Fruit fly (Drosophila melanogaster) whole organism, embryonic: ENCODE results near the gene CG43731.
A peak's percentile ranks its signal among the peaks of the same experiment; 100 is the strongest.

ENCODE experiments used
- Aef1 ChIP-seq: fragments of 200-800 bp; sonication (Bioruptor generic); IDR thresholded peaks from 3 replicates; pipeline ENCODE4 v1.3.6; 2022; ENCODE audit warnings: missing biosample characterization, missing genetic modification characterization
- Asciz ChIP-seq: fragments of 200-800 bp; sonication (Bioruptor generic); optimal IDR thresholded peaks from 2 replicates; lab custom pipeline; 2017; ENCODE audit warnings: missing biosample characterization, mild to moderate bottlenecking, missing genetic modification characterization, missing genetic modification reagents
- CG10274 ChIP-seq: fragments of 200-800 bp; sonication (Bioruptor generic); optimal IDR thresholded peaks from 3 replicates; lab custom pipeline; 2017; ENCODE audit warnings: missing biosample characterization, mild to moderate bottlenecking, missing genetic modification characterization
- CG10959 ChIP-seq: fragments of 200-800 bp; sonication (Bioruptor generic); IDR thresholded peaks from 2 replicates; pipeline ENCODE4 v1.3.6; 2022; ENCODE audit warnings: missing biosample characterization, missing genetic modification characterization
- CG11093 ChIP-seq: fragments of 200-800 bp; sonication (Bioruptor generic); IDR thresholded peaks from 3 replicates; pipeline ENCODE4 v1.3.6; 2022; ENCODE audit warnings: missing biosample characterization, missing genetic modification characterization
- CG11696 ChIP-seq: fragments of 200-800 bp; sonication (Bioruptor generic); IDR thresholded peaks from 2 replicates; pipeline ENCODE4 v1.3.6; 2022; ENCODE audit warnings: missing biosample characterization, missing genetic modification characterization
- CG12219 ChIP-seq: fragments of 200-800 bp; sonication (Bioruptor generic); optimal IDR thresholded peaks from 3 replicates; lab custom pipeline; 2018; ENCODE audit warnings: missing biosample characterization, mild to moderate bottlenecking, missing genetic modification characterization
- CG16813 ChIP-seq: fragments of 200-800 bp; sonication (Bioruptor generic); IDR thresholded peaks from 3 replicates; pipeline ENCODE4 v1.3.6; 2022; ENCODE audit warnings: missing biosample characterization, missing genetic modification characterization; ENCODE audit not compliant: partially characterized antibody
- CG17829 ChIP-seq: fragments of 200-800 bp; optimal IDR thresholded peaks from 2 replicates; lab custom pipeline; 2019; ENCODE audit warnings: missing biosample characterization, mild to moderate bottlenecking, missing genetic modification characterization, moderate library complexity
- CG31365 ChIP-seq: fragments of 200-800 bp; sonication (Bioruptor generic); optimal IDR thresholded peaks from 2 replicates; lab custom pipeline; 2018; ENCODE audit warnings: missing biosample characterization, mild to moderate bottlenecking, missing genetic modification characterization
- CG3163 ChIP-seq: fragments of 200-800 bp; sonication (Bioruptor generic); optimal IDR thresholded peaks from 3 replicates; lab custom pipeline; 2016; ENCODE audit warnings: missing biosample characterization, missing genetic modification characterization
- CG34422 ChIP-seq: fragments of 200-800 bp; sonication (Bioruptor generic); IDR thresholded peaks from 3 replicates; pipeline ENCODE4 v1.3.6; 2022; ENCODE audit warnings: missing biosample characterization, missing genetic modification characterization
- CG4424 ChIP-seq: fragments of 200-800 bp; sonication (Bioruptor generic); optimal IDR thresholded peaks from 3 replicates; lab custom pipeline; 2016; ENCODE audit warnings: missing biosample characterization, missing genetic modification characterization
- CG4730 ChIP-seq: fragments of 200-800 bp; sonication (Bioruptor generic); IDR thresholded peaks from 2 replicates; pipeline ENCODE4 v1.3.6; 2022; ENCODE audit warnings: missing biosample characterization, missing genetic modification characterization
- CG9437 ChIP-seq: fragments of 200-800 bp; sonication (Bioruptor generic); optimal IDR thresholded peaks from 2 replicates; lab custom pipeline; 2018; ENCODE audit warnings: missing biosample characterization, mild to moderate bottlenecking, missing genetic modification characterization
- Chrac-16 ChIP-seq: fragments of 200-800 bp; sonication (Bioruptor generic); optimal IDR thresholded peaks from 3 replicates; lab custom pipeline; 2016; ENCODE audit warnings: missing biosample characterization, missing genetic modification characterization
- CrebB ChIP-seq: fragments of 200-800 bp; sonication (Bioruptor generic); optimal IDR thresholded peaks from 3 replicates; lab custom pipeline; 2018; ENCODE audit warnings: missing biosample characterization, mild to moderate bottlenecking, missing genetic modification characterization
- D19A ChIP-seq: fragments of 200-800 bp; optimal IDR thresholded peaks from 3 replicates; lab custom pipeline; 2019; ENCODE audit warnings: missing biosample characterization, mild to moderate bottlenecking, missing genetic modification characterization, moderate library complexity
- Dip3 ChIP-seq: fragments of 200-800 bp; sonication (Bioruptor generic); optimal IDR thresholded peaks from 3 replicates; lab custom pipeline; 2016; ENCODE audit warnings: missing biosample characterization, missing genetic modification characterization
- E2f2 ChIP-seq: fragments of 200-800 bp; sonication (Bioruptor generic); IDR thresholded peaks from 2 replicates; pipeline ENCODE4 v1.3.6; 2022; ENCODE audit warnings: missing biosample characterization, missing genetic modification characterization
- Gug ChIP-seq: fragments of 200-800 bp; sonication (Bioruptor generic); IDR thresholded peaks from 4 replicates; pipeline ENCODE4 v1.3.6; 2022; ENCODE audit warnings: missing biosample characterization, missing genetic modification characterization
- MESR4 ChIP-seq: fragments of 200-800 bp; sonication (Bioruptor generic); optimal IDR thresholded peaks from 2 replicates; lab custom pipeline; 2018; ENCODE audit warnings: missing biosample characterization, mild to moderate bottlenecking, missing genetic modification characterization, moderate library complexity
- NK7.1 ChIP-seq: fragments of 200-800 bp; sonication (Bioruptor generic); optimal IDR thresholded peaks from 3 replicates; lab custom pipeline; 2016; ENCODE audit warnings: missing biosample characterization, missing genetic modification characterization
- ab ChIP-seq: fragments of 200-800 bp; sonication (Bioruptor generic); optimal IDR thresholded peaks from 2 replicates; lab custom pipeline; 2016; ENCODE audit warnings: missing biosample characterization, missing genetic modification characterization
- bcd ChIP-seq: fragments of 200-800 bp; sonication (Bioruptor generic); optimal IDR thresholded peaks from 2 replicates; lab custom pipeline; 2017; ENCODE audit warnings: missing biosample characterization, mild to moderate bottlenecking, missing genetic modification characterization
- btn ChIP-seq: fragments of 200-800 bp; sonication (Bioruptor generic); optimal IDR thresholded peaks from 2 replicates; lab custom pipeline; 2016; ENCODE audit warnings: missing biosample characterization, missing genetic modification characterization
- cad ChIP-seq: fragments of >200 bp; optimal IDR thresholded peaks from 2 replicates; lab custom pipeline; 2017; ENCODE audit warnings: missing biosample characterization, missing genetic modification characterization
- chinmo ChIP-seq: fragments of 200-800 bp; sonication (Bioruptor generic); IDR thresholded peaks from 4 replicates; pipeline ENCODE4 v1.3.6; 2022; ENCODE audit warnings: missing biosample characterization, missing genetic modification characterization; ENCODE audit not compliant: partially characterized antibody
- croc ChIP-seq: fragments of 200-800 bp; sonication (Bioruptor generic); conservative IDR thresholded peaks from 3 replicates; pipeline ENCODE4 v1.3.6; 2022; ENCODE audit warnings: missing biosample characterization, missing genetic modification characterization
- crp ChIP-seq, 2 experiments: fragments of 200-800 bp; sonication (Bioruptor generic); optimal IDR thresholded peaks; 2 replicates in 1 of 2; 3 replicates in 1 of 2; lab custom pipeline; 2017; ENCODE audit warnings: missing biosample characterization in 2 of 2, missing genetic modification characterization in 2 of 2, mild to moderate bottlenecking in 1 of 2, moderate library complexity in 1 of 2
- eve ChIP-seq, 2 experiments: fragments of >200 bp; optimal IDR thresholded peaks; 2 replicates each; lab custom pipeline; 2017; ENCODE audit warnings: missing biosample characterization in 2 of 2, missing genetic modification characterization in 2 of 2
- gsb ChIP-seq: fragments of 200-800 bp; sonication (Bioruptor generic); IDR thresholded peaks from 2 replicates; pipeline ENCODE4 v1.3.6; 2022; ENCODE audit warnings: missing biosample characterization, missing genetic modification characterization
- ind ChIP-seq: fragments of 200-800 bp; sonication (Bioruptor generic); optimal IDR thresholded peaks from 3 replicates; lab custom pipeline; 2016; ENCODE audit warnings: missing biosample characterization, missing genetic modification characterization
- lola ChIP-seq, 3 experiments: fragments of >200 bp in 2 of 3; fragments of 200-800 bp in 1 of 3; sonication (Bioruptor generic) in 1 of 3; optimal IDR thresholded peaks; 2 replicates each; lab custom pipeline; 2017 to 2019; ENCODE audit warnings: missing biosample characterization in 3 of 3, missing genetic modification characterization in 3 of 3, mild to moderate bottlenecking in 1 of 3, moderate library complexity in 1 of 3
- mam ChIP-seq: fragments of 200-800 bp; sonication (Bioruptor generic); optimal IDR thresholded peaks from 3 replicates; lab custom pipeline; 2016; ENCODE audit warnings: missing biosample characterization, missing genetic modification characterization
- nau ChIP-seq: fragments of 200-800 bp; sonication (Bioruptor generic); optimal IDR thresholded peaks from 3 replicates; lab custom pipeline; 2017; ENCODE audit warnings: missing biosample characterization, mild to moderate bottlenecking, missing genetic modification characterization, missing genetic modification reagents
- pnt ChIP-seq: fragments of 200-800 bp; sonication (Bioruptor generic); optimal IDR thresholded peaks from 3 replicates; lab custom pipeline; 2016; ENCODE audit warnings: missing biosample characterization, missing genetic modification characterization
- pros ChIP-seq: fragments of 200-800 bp; sonication (Bioruptor generic); optimal IDR thresholded peaks from 3 replicates; lab custom pipeline; 2019; ENCODE audit warnings: missing biosample characterization, mild to moderate bottlenecking, missing genetic modification characterization, moderate library complexity
- pum ChIP-seq: fragments of 200-800 bp; sonication (Bioruptor generic); optimal IDR thresholded peaks from 2 replicates; lab custom pipeline; 2016; ENCODE audit warnings: missing biosample characterization, missing genetic modification characterization
- ro ChIP-seq: fragments of 200-800 bp; sonication (Bioruptor generic); IDR thresholded peaks from 2 replicates; pipeline ENCODE4 v1.3.6; 2022; ENCODE audit warnings: missing biosample characterization, missing genetic modification characterization
- run ChIP-seq: fragments of 200-800 bp; sonication (Bioruptor generic); optimal IDR thresholded peaks from 3 replicates; lab custom pipeline; 2018; ENCODE audit warnings: missing biosample characterization, mild to moderate bottlenecking, missing genetic modification characterization
- sc ChIP-seq, 3 experiments: fragments of >200 bp in 2 of 3; fragments of 200-800 bp in 1 of 3; sonication (Bioruptor generic) in 1 of 3; optimal IDR thresholded peaks; 2 replicates in 2 of 3; 3 replicates in 1 of 3; lab custom pipeline; 2017; ENCODE audit warnings: mild to moderate bottlenecking in 1 of 3, missing biosample characterization in 1 of 3, missing genetic modification characterization in 1 of 3, missing genetic modification reagents in 1 of 3
- sd ChIP-seq: fragments of 200-800 bp; sonication (Bioruptor generic); optimal IDR thresholded peaks from 3 replicates; lab custom pipeline; 2018; ENCODE audit warnings: missing biosample characterization, mild to moderate bottlenecking, missing genetic modification characterization, moderate library complexity
- sens ChIP-seq: fragments of 200-800 bp; sonication (Bioruptor generic); peaks from one replicate; lab custom pipeline; 2016; ENCODE audit warnings: missing biosample characterization, missing genetic modification characterization
- sens-2 ChIP-seq: fragments of 200-800 bp; sonication (Bioruptor generic); IDR thresholded peaks from 2 replicates; pipeline ENCODE4 v1.3.6; 2022; ENCODE audit warnings: missing biosample characterization, missing genetic modification characterization
- sug ChIP-seq: fragments of 200-800 bp; optimal IDR thresholded peaks from 2 replicates; lab custom pipeline; 2019; ENCODE audit warnings: missing biosample characterization, mild to moderate bottlenecking, missing genetic modification characterization, moderate library complexity
- tin ChIP-seq: fragments of 200-800 bp; sonication (Bioruptor generic); optimal IDR thresholded peaks from 3 replicates; lab custom pipeline; 2016; ENCODE audit warnings: missing biosample characterization, missing genetic modification characterization
- toy ChIP-seq: fragments of 200-800 bp; sonication (Bioruptor generic); IDR thresholded peaks from 2 replicates; pipeline ENCODE4 v1.3.6; 2022; ENCODE audit warnings: missing biosample characterization, missing genetic modification characterization
- unpg ChIP-seq: fragments of 200-800 bp; sonication (Bioruptor generic); optimal IDR thresholded peaks from 3 replicates; lab custom pipeline; 2018; ENCODE audit warnings: missing biosample characterization, mild to moderate bottlenecking, missing genetic modification characterization, moderate library complexity
- z ChIP-seq: fragments of 200-800 bp; sonication (Bioruptor generic); IDR thresholded peaks from 3 replicates; pipeline ENCODE4 v1.3.6; 2022; ENCODE audit warnings: missing biosample characterization, missing genetic modification characterization

The CG43731 gene

dm6 chr2L:19131905-19132402 lies 30.1 kb downstream of the CG43731 start, which contains the start of the genes AsnRS and DCTN6-p27 (continued):
- TF ChIP-seq CG17829 (tag; lab: Kevin White, UChicago): peak; percentile 70
- peak; percentile 66 for TF ChIP-seq unpg (GFP tag; lab: Kevin White, UChicago)
- TF ChIP-seq bcd (GFP tag; lab: Kevin White, UChicago): peak; percentile 67
- peak; percentile 81 for TF ChIP-seq Gug (GFP tag; lab: Robert Waterston, UW)
- TF ChIP-seq CG11093 (GFP tag; lab: Robert Waterston, UW): 0 out of 3 replicates have a peak, but pooled peaks have one; percentile 39
- TF ChIP-seq Chrac-16: peak; percentile 75
- no peak for TF ChIP-seq sens-2 (GFP tag; lab: Robert Waterston, UW)
- TF ChIP-seq cad (GFP tag; lab: Kevin White, UChicago): no peak
- peak; percentile 77 for TF ChIP-seq mam
- TF ChIP-seq chinmo (GFP tag; lab: Robert Waterston, UW): peak; percentile 76; the same call in 2 of the 4 replicates
- TF ChIP-seq pnt (GFP tag; lab: Kevin White, UChicago): peak; percentile 15
- TF ChIP-seq CG16813 (GFP tag; lab: Robert Waterston, UW): peak; percentile 79
- TF ChIP-seq ro (GFP tag; lab: Robert Waterston, UW): no peak
- TF ChIP-seq Aef1 (GFP tag; lab: Robert Waterston, UW): peak; percentile 28; the same call in 2 of the 3 replicates
- peak; percentile 67 for TF ChIP-seq CG9437 (GFP tag; lab: Kevin White, UChicago)
- TF ChIP-seq eve (GFP tag; optimal IDR thresholded peaks at IDR 0.05; lab: Kevin White, UChicago): no peak
- peak; percentile 94 for TF ChIP-seq sens (GFP tag; lab: Kevin White, UChicago)
- 0 out of 3 replicates have a peak, but pooled peaks have one; percentile 19 for TF ChIP-seq croc (GFP tag; lab: Robert Waterston, UW)
- TF ChIP-seq CG12219 (GFP tag; lab: Kevin White, UChicago): no peak
- TF ChIP-seq CG11696 (GFP tag; lab: Robert Waterston, UW): no peak
- peak; percentile 24 for TF ChIP-seq pum
- TF ChIP-seq CG4424 (GFP tag; lab: Kevin White, UChicago): peak; percentile 75
- TF ChIP-seq E2f2 (GFP tag; lab: Robert Waterston, UW): peak; percentile 66
- no peak for TF ChIP-seq gsb
- TF ChIP-seq btn (GFP tag; lab: Kevin White, UChicago): no peak
- peak; percentile 79 for TF ChIP-seq tin (GFP tag; lab: Kevin White, UChicago)
- peak; percentile 99 for TF ChIP-seq sd (tag; lab: Kevin White, UChicago)
- peak; percentile 84 for TF ChIP-seq sug (tag; lab: Kevin White, UChicago)
- no peak for TF ChIP-seq ab (GFP tag; lab: Kevin White, UChicago)
- TF ChIP-seq ind: peak; percentile 79
- TF ChIP-seq lola (GFP tag; optimal IDR thresholded peaks at IDR 0.05; lab: Kevin White, UChicago): peak in 1 of 3 experiments; percentile 65
- TF ChIP-seq CrebB (tag; lab: Kevin White, UChicago): no peak
- TF ChIP-seq CG34422 (GFP tag; lab: Robert Waterston, UW): 0 out of 3 replicates have a peak, but pooled peaks have one; percentile 57
- no peak for TF ChIP-seq z (GFP tag; lab: Robert Waterston, UW)
- no peak for TF ChIP-seq pros (GFP tag; lab: Kevin White, UChicago)
- no peak for TF ChIP-seq CG10959
- no peak for TF ChIP-seq Asciz
- TF ChIP-seq run (tag; lab: Kevin White, UChicago): no peak
- no peak for TF ChIP-seq sc (optimal IDR thresholded peaks at IDR 0.05; lab: Kevin White, UChicago)
- no peak for TF ChIP-seq sc (GFP tag; optimal IDR thresholded peaks at IDR 0.05; lab: Kevin White, UChicago)
- no peak for TF ChIP-seq CG3163 (GFP tag; lab: Kevin White, UChicago)
- TF ChIP-seq toy (GFP tag; lab: Robert Waterston, UW): no peak
- TF ChIP-seq CG10274 (GFP tag; lab: Kevin White, UChicago): no peak
- TF ChIP-seq CG4730 (GFP tag; lab: Robert Waterston, UW): no peak
- no peak for TF ChIP-seq MESR4 (GFP tag; lab: Kevin White, UChicago)
- TF ChIP-seq Dip3: peak; percentile 71
- TF ChIP-seq CG31365 (tag; lab: Kevin White, UChicago): peak; percentile 14
- peak; percentile 31 for TF ChIP-seq NK7.1 (GFP tag; lab: Kevin White, UChicago)
- TF ChIP-seq crp (GFP tag; optimal IDR thresholded peaks at IDR 0.05; lab: Kevin White, UChicago): peak in 1 of 2 experiments; percentile 24
- TF ChIP-seq nau (GFP tag; lab: Kevin White, UChicago): no peak
- TF ChIP-seq D19A: peak; percentile 41
